Worm (Caenorhabditis elegans) whole organism, L1 larva: ENCODE data around the gene cid-1.

Experiments used
- C04F5.9 ChIP-seq: sonication (generic microtip); optimal IDR thresholded peaks from 2 replicates; lab custom pipeline; 2016; ENCODE audit warnings: missing genetic modification characterization, missing compliant biosample characterization
- aly-2 ChIP-seq: fragments of 150-350 bp; optimal IDR thresholded peaks from 2 replicates; lab custom pipeline; 2014; ENCODE audit warnings: missing biosample characterization, missing genetic modification characterization
- blmp-1 ChIP-seq: fragments of 150-350 bp; optimal IDR thresholded peaks from 2 replicates; lab custom pipeline; 2014; ENCODE audit warnings: missing biosample characterization, missing genetic modification characterization
- ceh-82 ChIP-seq, 3 experiments: fragments of 150-350 bp in 1 of 3; sonication (generic microtip) in 2 of 3; optimal IDR thresholded peaks; 2 replicates each; lab custom pipeline; 2014 to 2017; ENCODE audit warnings: missing biosample characterization in 3 of 3, missing genetic modification characterization in 3 of 3
- ceh-88 ChIP-seq: fragments of 200-800 bp; sonication (Bioruptor generic); IDR thresholded peaks from 2 replicates; pipeline ENCODE4 v1.3.6; 2022; ENCODE audit warnings: missing genetic modification characterization, missing compliant biosample characterization
- ceh-90 ChIP-seq: sonication (generic microtip); optimal IDR thresholded peaks from 2 replicates; lab custom pipeline; 2016; ENCODE audit warnings: missing genetic modification characterization, missing compliant biosample characterization
- dpl-1 ChIP-seq, 3 experiments: fragments of 150-350 bp in 2 of 3; sonication (generic microtip) in 1 of 3; optimal IDR thresholded peaks; 2 replicates each; lab custom pipeline; 2014 to 2017; ENCODE audit warnings: missing biosample characterization in 3 of 3, missing genetic modification characterization in 3 of 3, missing genetic modification reagents in 3 of 3
- dsc-1 ChIP-seq: sonication (generic microtip); optimal IDR thresholded peaks from 2 replicates; lab custom pipeline; 2016; ENCODE audit warnings: mild to moderate bottlenecking, missing genetic modification characterization, missing compliant biosample characterization
- efl-1 ChIP-seq, 4 experiments: fragments of 150-350 bp; optimal IDR thresholded peaks in 3 of 4; peaks in 1 of 4; 1 replicate in 1 of 4; 2 replicates in 3 of 4; lab custom pipeline; 2014; ENCODE audit warnings: missing biosample characterization in 2 of 4, missing genetic modification characterization in 2 of 4, missing genetic modification reagents in 2 of 4
- egl-13 ChIP-seq: sonication (generic microtip); optimal IDR thresholded peaks from 2 replicates; lab custom pipeline; 2016; ENCODE audit warnings: missing genotype, missing genetic modification reagents, missing genetic modification characterization, missing compliant biosample characterization
- elt-2 ChIP-seq: sonication (generic microtip); optimal IDR thresholded peaks from 2 replicates; lab custom pipeline; 2016; ENCODE audit warnings: missing genetic modification characterization, mild to moderate bottlenecking, inconsistent platforms, missing compliant biosample characterization, missing genetic modification reagents
- fkh-10 ChIP-seq: sonication (generic microtip); optimal IDR thresholded peaks from 2 replicates; lab custom pipeline; 2017; ENCODE audit warnings: missing biosample characterization, missing genetic modification reagents, missing genetic modification characterization
- fkh-4 ChIP-seq: sonication (generic microtip); optimal IDR thresholded peaks from 2 replicates; lab custom pipeline; 2016; ENCODE audit warnings: missing compliant biosample characterization, missing genetic modification characterization, borderline replicate concordance
- fos-1 ChIP-seq: fragments of 150-350 bp; optimal IDR thresholded peaks from 2 replicates; lab custom pipeline; 2014; ENCODE audit warnings: missing biosample characterization, missing genetic modification characterization
- grh-1 ChIP-seq: fragments of 200-800 bp; sonication (Bioruptor generic); IDR thresholded peaks from 2 replicates; pipeline ENCODE4 v1.3.6; 2022; ENCODE audit warnings: missing genetic modification reagents, missing genetic modification characterization, missing compliant biosample characterization
- irx-1 ChIP-seq: sonication (generic microtip); optimal IDR thresholded peaks from 2 replicates; lab custom pipeline; 2016; ENCODE audit warnings: missing genetic modification characterization, missing compliant biosample characterization
- lin-35 ChIP-seq, 2 experiments: fragments of 150-350 bp; optimal IDR thresholded peaks; 2 replicates each; lab custom pipeline; 2014; ENCODE audit warnings: missing biosample characterization in 2 of 2, missing genetic modification characterization in 2 of 2, missing genetic modification reagents in 2 of 2
- lir-3 ChIP-seq: sonication (generic microtip); optimal IDR thresholded peaks from 2 replicates; lab custom pipeline; 2016; ENCODE audit warnings: mild to moderate bottlenecking, missing genetic modification characterization, moderate library complexity, missing compliant biosample characterization; ENCODE audit not compliant: poor library complexity
- lsy-2 ChIP-seq, 2 experiments: fragments of 150-350 bp; optimal IDR thresholded peaks; 2 replicates each; lab custom pipeline; 2014; ENCODE audit warnings: missing biosample characterization in 2 of 2, missing genetic modification characterization in 2 of 2
- mab-9 ChIP-seq: fragments of 200-800 bp; sonication (Bioruptor generic); IDR thresholded peaks from 2 replicates; pipeline ENCODE4 v1.3.6; 2022; ENCODE audit warnings: missing genetic modification reagents, missing genetic modification characterization, missing compliant biosample characterization
- mdl-1 ChIP-seq, 2 experiments: fragments of 150-350 bp; optimal IDR thresholded peaks; 2 replicates each; lab custom pipeline; 2014 to 2017; ENCODE audit warnings: missing biosample characterization in 2 of 2, missing genetic modification characterization in 2 of 2, inconsistent platforms in 1 of 2
- nhr-19 ChIP-seq: fragments of 200-800 bp; sonication (Bioruptor generic); conservative IDR thresholded peaks from 2 replicates; pipeline ENCODE4 v1.3.6; 2022; ENCODE audit warnings: missing genetic modification characterization, missing compliant biosample characterization
- nhr-20 ChIP-seq: sonication (generic microtip); optimal IDR thresholded peaks from 2 replicates; lab custom pipeline; 2016; ENCODE audit warnings: mild to moderate bottlenecking, missing genetic modification characterization, missing compliant biosample characterization
- nhr-47 ChIP-seq: sonication (generic microtip); optimal IDR thresholded peaks from 2 replicates; lab custom pipeline; 2016; ENCODE audit warnings: mild to moderate bottlenecking, missing genetic modification characterization, moderate library complexity, missing compliant biosample characterization
- nhr-71 ChIP-seq: sonication (generic microtip); optimal IDR thresholded peaks from 2 replicates; lab custom pipeline; 2016; ENCODE audit warnings: mild to moderate bottlenecking, missing genetic modification characterization, moderate library complexity, missing compliant biosample characterization
- nhr-77 ChIP-seq: fragments of 150-350 bp; optimal IDR thresholded peaks from 2 replicates; lab custom pipeline; 2014; ENCODE audit warnings: missing biosample characterization, missing genetic modification characterization
- nhr-84 ChIP-seq: sonication (generic microtip); optimal IDR thresholded peaks from 2 replicates; lab custom pipeline; 2017; ENCODE audit warnings: missing biosample characterization, missing genetic modification characterization
- nhr-85 ChIP-seq: sonication (generic microtip); peaks from one replicate; lab custom pipeline; 2016; ENCODE audit warnings: missing genetic modification characterization, inconsistent platforms, missing compliant biosample characterization
- nhr-90 ChIP-seq: sonication (generic microtip); optimal IDR thresholded peaks from 2 replicates; lab custom pipeline; 2016; ENCODE audit warnings: mild to moderate bottlenecking, missing genetic modification characterization, missing compliant biosample characterization; ENCODE audit not compliant: poor library complexity
- pax-3 ChIP-seq: fragments of 200-800 bp; sonication (Bioruptor generic); optimal IDR thresholded peaks from 2 replicates; lab custom pipeline; 2018; ENCODE audit warnings: mild to moderate bottlenecking, missing genetic modification characterization, moderate library complexity, missing compliant biosample characterization
- pqm-1 ChIP-seq: sonication (generic microtip); optimal IDR thresholded peaks from 3 replicates; lab custom pipeline; 2017; ENCODE audit warnings: missing biosample characterization, missing genetic modification characterization
- rnt-1 ChIP-seq: sonication (generic microtip); optimal IDR thresholded peaks from 2 replicates; lab custom pipeline; 2016; ENCODE audit warnings: mild to moderate bottlenecking, missing genetic modification characterization, moderate library complexity, missing compliant biosample characterization
- skn-1 ChIP-seq: fragments of 150-350 bp; optimal IDR thresholded peaks from 2 replicates; lab custom pipeline; 2014; ENCODE audit warnings: missing biosample characterization, missing genetic modification characterization
- snu-23 ChIP-seq: sonication (generic microtip); optimal IDR thresholded peaks from 2 replicates; lab custom pipeline; 2016; ENCODE audit warnings: missing genetic modification characterization, missing compliant biosample characterization
- sox-4 ChIP-seq: sonication (generic microtip); optimal IDR thresholded peaks from 2 replicates; lab custom pipeline; 2016; ENCODE audit warnings: missing genetic modification characterization, missing compliant biosample characterization
- sptf-1 ChIP-seq: fragments of 150-350 bp; optimal IDR thresholded peaks from 2 replicates; lab custom pipeline; 2014; ENCODE audit warnings: missing biosample characterization, missing genetic modification characterization
- sup-37 ChIP-seq: fragments of 200-800 bp; sonication (Bioruptor generic); optimal IDR thresholded peaks from 2 replicates; lab custom pipeline; 2018; ENCODE audit warnings: mild to moderate bottlenecking, missing genetic modification characterization, missing compliant biosample characterization
- swsn-7 ChIP-seq: sonication (generic microtip); optimal IDR thresholded peaks from 2 replicates; lab custom pipeline; 2016; ENCODE audit warnings: missing genetic modification characterization, missing compliant biosample characterization
- tbx-2 ChIP-seq: sonication (generic microtip); optimal IDR thresholded peaks from 2 replicates; lab custom pipeline; 2016; ENCODE audit warnings: missing genetic modification characterization, missing compliant biosample characterization
- unc-130 ChIP-seq: fragments of 150-350 bp; optimal IDR thresholded peaks from 2 replicates; lab custom pipeline; 2017; ENCODE audit warnings: missing biosample characterization, missing genetic modification characterization, inconsistent platforms
- unc-30 ChIP-seq: sonication (generic microtip); optimal IDR thresholded peaks from 2 replicates; lab custom pipeline; 2017; ENCODE audit warnings: missing biosample characterization, missing genetic modification characterization
- xbp-1 ChIP-seq: sonication (generic microtip); optimal IDR thresholded peaks from 2 replicates; lab custom pipeline; 2016; ENCODE audit warnings: missing genetic modification characterization, missing compliant biosample characterization
- ztf-11 ChIP-seq, 2 experiments: sonication (generic microtip); optimal IDR thresholded peaks; 2 replicates each; lab custom pipeline; 2016 to 2017; ENCODE audit warnings: missing genetic modification characterization in 2 of 2, missing biosample characterization in 1 of 2, missing compliant biosample characterization in 1 of 2

cid-1 gene

DNA sequence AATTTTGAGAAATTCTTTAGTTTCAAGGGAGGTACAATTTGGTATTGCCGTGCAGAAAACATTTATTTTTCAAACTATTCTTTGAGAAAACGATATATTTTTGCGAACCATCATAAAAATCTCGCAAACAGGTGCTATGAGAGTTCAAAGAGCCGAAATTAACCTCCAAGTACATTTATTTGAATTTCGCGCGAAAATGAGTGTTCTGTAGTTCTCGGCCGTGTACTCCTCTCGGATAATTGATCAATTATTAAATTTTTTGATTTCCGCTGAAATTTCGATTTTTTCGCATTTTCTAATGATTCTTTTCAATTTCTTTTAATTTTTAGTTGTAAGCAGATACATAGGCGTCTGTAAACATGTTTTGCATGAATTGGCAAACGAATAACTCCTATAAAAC is 16.5 kb downstream of the cid-1 start:
- TF ChIP-seq C04F5.9 (tag; lab: Kevin White, UChicago) (peak; percentile 7), nhr-47 (tag; lab: Kevin White, UChicago) (peak; percentile 64), pax-3 (tag; lab: Kevin White, UChicago) (peak; percentile 16), mdl-1 (tag; optimal IDR thresholded peaks at IDR 0.05; lab: Kevin White, UChicago) (no peak), grh-1 (peak; percentile 43; the same call in 1 of the 2 replicates), sox-4 (tag; lab: Kevin White, UChicago) (peak; percentile 60), ceh-90 (tag; lab: Kevin White, UChicago) (peak; percentile 83), lin-35 (GFP tag; optimal IDR thresholded peaks at IDR 0.05; lab: Kevin White, UChicago) (peak; percentile 85 to 93), skn-1 (tag; lab: Kevin White, UChicago) (peak; percentile 22), nhr-71 (tag; lab: Kevin White, UChicago) (peak; percentile 70), ztf-11 (tag; optimal IDR thresholded peaks at IDR 0.05; lab: Kevin White, UChicago) (peak in 1 of 2 experiments; percentile 67), nhr-85 (peak; percentile 79), fkh-10 (GFP tag; lab: Kevin White, UChicago) (no peak), irx-1 (tag; lab: Kevin White, UChicago) (peak; percentile 72), unc-30 (tag; lab: Kevin White, UChicago) (no peak), fkh-4 (peak; percentile 56), aly-2 (no peak), nhr-77 (tag; lab: Kevin White, UChicago) (no peak), egl-13 (peak; percentile 57), fos-1 (tag; lab: Kevin White, UChicago) (peak; percentile 23), nhr-20 (tag; lab: Kevin White, UChicago) (peak; percentile 58), lsy-2 (tag; optimal IDR thresholded peaks at IDR 0.05; lab: Kevin White, UChicago) (peak; percentile 34 to 59), rnt-1 (tag; lab: Kevin White, UChicago) (peak; percentile 91), sptf-1 (tag; lab: Kevin White, UChicago) (no peak), snu-23 (GFP tag; lab: Kevin White, UChicago) (peak; percentile 39), xbp-1 (tag; lab: Kevin White, UChicago) (peak; percentile 50), mab-9 (GFP tag; lab: Robert Waterston, UW) (no peak), efl-1 (optimal IDR thresholded peaks at IDR 0.05; lab: Kevin White, UChicago) (peak; percentile 91 to 93), efl-1 (GFP tag; optimal IDR thresholded peaks at IDR 0.05 in 1 of 2; lab: Kevin White, UChicago) (peak; percentile 90 to 99), dpl-1 (GFP tag; optimal IDR thresholded peaks at IDR 0.05; lab: Kevin White, UChicago) (peak; percentile 84 to 92 (median 89)), dsc-1 (tag; lab: Kevin White, UChicago) (peak; percentile 41), elt-2 (tag; lab: Kevin White, UChicago) (peak; percentile 22), sup-37 (GFP tag; lab: Kevin White, UChicago) (no peak), blmp-1 (peak; percentile 18), lir-3 (tag; lab: Kevin White, UChicago) (peak; percentile 84), nhr-90 (tag; lab: Kevin White, UChicago) (peak; percentile 70), nhr-84 (tag; lab: Kevin White, UChicago) (no peak), tbx-2 (tag; lab: Kevin White, UChicago) (peak; percentile 39), swsn-7 (tag; lab: Kevin White, UChicago) (peak; percentile 48), nhr-19 (peak; percentile 65), unc-130 (tag; lab: Kevin White, UChicago) (peak; percentile 21), ceh-88 (no peak), pqm-1 (no peak), ceh-82 (tag; optimal IDR thresholded peaks at IDR 0.05; lab: Kevin White, UChicago) (peak in 1 of 3 experiments; percentile 8)
